Worm (Caenorhabditis elegans) whole organism, mixed stage, embryonic: Measurements from ENCODE around the gene taf-13.

Source experiments
- elt-3 ChIP-seq: fragments of 150-350 bp; optimal IDR thresholded peaks from 2 replicates; lab custom pipeline; 2014; ENCODE audit warnings: missing biosample characterization, missing genetic modification characterization
- lsy-2 ChIP-seq: fragments of 150-350 bp; optimal IDR thresholded peaks from 2 replicates; lab custom pipeline; 2014; ENCODE audit warnings: missing biosample characterization, missing genetic modification characterization
- mab-5 ChIP-seq: fragments of 150-350 bp; optimal IDR thresholded peaks from 2 replicates; lab custom pipeline; 2014; ENCODE audit warnings: missing biosample characterization, missing genetic modification characterization
- nhr-12 ChIP-seq: fragments of 150-350 bp; optimal IDR thresholded peaks from 2 replicates; lab custom pipeline; 2014; ENCODE audit warnings: missing biosample characterization, missing genetic modification characterization
- nhr-237 ChIP-seq: fragments of 150-350 bp; optimal IDR thresholded peaks from 2 replicates; lab custom pipeline; 2014; ENCODE audit warnings: missing biosample characterization, missing genetic modification characterization
- nhr-28 ChIP-seq: fragments of 150-350 bp; optimal IDR thresholded peaks from 2 replicates; lab custom pipeline; 2014; ENCODE audit warnings: missing biosample characterization, missing genetic modification characterization
- nhr-76 ChIP-seq: sonication (generic microtip); optimal IDR thresholded peaks from 2 replicates; lab custom pipeline; 2017; ENCODE audit warnings: missing biosample characterization, missing genetic modification characterization
- pha-4 ChIP-seq: fragments of 150-350 bp; optimal IDR thresholded peaks from 2 replicates; lab custom pipeline; 2018; ENCODE audit warnings: missing biosample characterization, missing genetic modification reagents, missing genetic modification characterization
- sem-2 ChIP-seq: fragments of 200-800 bp; sonication (Bioruptor generic); optimal IDR thresholded peaks from 2 replicates; lab custom pipeline; 2018; ENCODE audit warnings: mild to moderate bottlenecking, missing genetic modification characterization, missing compliant biosample characterization
- unc-120 ChIP-seq: sonication (generic microtip); optimal IDR thresholded peaks from 2 replicates; lab custom pipeline; 2017; ENCODE audit warnings: missing genetic modification characterization, missing compliant biosample characterization; ENCODE audit not compliant: poor library complexity, severe bottlenecking
- unc-62 ChIP-seq: fragments of 150-350 bp; optimal IDR thresholded peaks from 2 replicates; lab custom pipeline; 2014; ENCODE audit warnings: missing biosample characterization, missing genetic modification reagents, missing genetic modification characterization
- ztf-11 ChIP-seq: fragments of 150-350 bp; optimal IDR thresholded peaks from 2 replicates; lab custom pipeline; 2014; ENCODE audit warnings: missing biosample characterization, missing genetic modification characterization

- no peak for TF ChIP-seq unc-120 (tag; lab: Kevin White, UChicago)
- no peak for TF ChIP-seq unc-62
- no peak for TF ChIP-seq ztf-11
- TF ChIP-seq lsy-2 (tag; lab: Kevin White, UChicago), result no peak
- no peak for TF ChIP-seq nhr-12
- no peak for TF ChIP-seq elt-3 (tag; lab: Kevin White, UChicago)
- TF ChIP-seq nhr-237 (tag; lab: Kevin White, UChicago), result no peak
- no peak for TF ChIP-seq mab-5 (tag; lab: Kevin White, UChicago)
- TF ChIP-seq nhr-76 (tag; lab: Kevin White, UChicago), result no peak
- TF ChIP-seq nhr-28 (tag; lab: Kevin White, UChicago), result no peak
- TF ChIP-seq sem-2 (GFP tag; lab: Kevin White, UChicago), result no peak
- TF ChIP-seq pha-4 (tag; lab: Kevin White, UChicago), result no peak
Measured at ce11 chrII:10571967-10572366, 33.4 kb downstream of the taf-13 start, which contains the start of gene C06A1.3.
